Worm (Caenorhabditis elegans): ENCODE results near the gene pll-1.

The pll-1 gene

DNA sequence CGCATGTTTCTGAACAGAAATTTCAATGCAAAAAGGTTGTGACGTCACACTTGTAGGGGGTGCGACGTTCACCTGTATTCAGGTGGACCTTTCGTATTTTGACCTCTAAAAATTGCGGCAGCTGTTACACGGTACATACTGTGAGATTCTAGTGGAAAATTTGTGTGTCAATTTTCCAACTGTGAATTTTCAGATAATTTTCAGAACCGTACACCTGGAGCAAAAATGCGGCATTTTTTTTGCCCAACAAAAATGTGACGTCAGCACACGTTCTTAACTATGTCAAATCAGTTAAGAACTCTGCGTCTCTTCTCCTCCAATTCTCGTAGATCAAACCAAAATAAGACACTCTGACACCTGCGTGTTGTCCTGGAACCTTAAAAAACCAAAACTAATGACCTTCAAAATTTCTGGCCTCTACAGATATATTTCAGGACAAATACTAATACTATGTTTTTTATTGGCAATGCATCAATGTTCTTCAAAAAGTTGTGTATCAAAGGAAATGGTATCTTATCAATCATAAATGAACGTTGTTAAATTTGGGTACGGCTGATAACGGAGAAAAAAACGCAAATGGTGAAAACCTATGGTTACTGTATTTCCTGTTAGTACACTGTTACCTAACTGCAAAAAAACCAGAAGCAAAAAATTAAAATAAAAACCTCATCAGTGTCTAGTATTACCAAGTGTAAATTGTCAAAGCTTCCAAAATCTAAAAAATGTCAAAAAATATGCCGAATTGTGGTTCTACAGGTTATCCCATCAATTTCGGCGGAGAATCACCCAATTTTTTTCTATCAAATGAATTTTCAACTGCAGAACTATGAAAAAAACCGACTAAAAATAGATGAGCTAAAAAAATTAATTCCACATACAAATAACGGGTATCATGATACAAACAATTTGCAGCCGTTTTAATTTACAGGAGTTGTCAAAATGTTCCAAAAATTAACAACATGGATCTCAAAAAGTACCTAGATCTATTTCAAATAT is 8.5 kb upstream of the pll-1 start:
- TF ChIP-seq him-1 (tag; optimal IDR thresholded peaks at IDR 0.05) (no peak), dao-5 (tag; optimal IDR thresholded peaks at IDR 0.05) (no peak), W03F9.2 (tag; optimal IDR thresholded peaks at IDR 0.05) (no peak)

- TF ChIP-seq him-1 (tag; optimal IDR thresholded peaks at IDR 0.05) (no peak), dao-5 (tag; optimal IDR thresholded peaks at IDR 0.05) (no peak), W03F9.2 (tag; optimal IDR thresholded peaks at IDR 0.05) (no peak)
Measured at ce11 chrIII:358106-358505, 7.6 kb upstream of the pll-1 start.

DNA sequence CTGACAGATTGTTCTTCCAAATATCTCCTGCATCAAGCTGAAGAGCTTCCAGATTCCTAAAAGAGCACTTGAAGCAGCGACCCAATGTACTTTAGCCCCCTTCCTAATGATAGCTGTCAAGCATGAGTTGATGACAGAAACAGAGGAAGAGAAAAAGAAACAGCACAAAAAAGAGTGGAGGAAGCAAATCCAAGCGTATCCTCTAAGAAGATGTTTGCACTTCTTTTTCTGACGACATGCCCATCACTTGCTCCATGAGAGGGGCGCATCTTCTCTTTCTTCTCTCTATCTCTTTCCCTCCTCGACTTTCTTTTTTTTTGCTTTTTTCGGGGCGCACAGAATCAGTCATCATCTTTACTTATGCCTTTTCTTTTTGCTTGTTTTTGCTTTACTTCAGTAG is 5.4 kb upstream of the pll-1 start:
- TF ChIP-seq W03F9.2 (tag; optimal IDR thresholded peaks at IDR 0.05) (no peak), him-1 (tag; optimal IDR thresholded peaks at IDR 0.05) (peak; percentile 6)

DNA sequence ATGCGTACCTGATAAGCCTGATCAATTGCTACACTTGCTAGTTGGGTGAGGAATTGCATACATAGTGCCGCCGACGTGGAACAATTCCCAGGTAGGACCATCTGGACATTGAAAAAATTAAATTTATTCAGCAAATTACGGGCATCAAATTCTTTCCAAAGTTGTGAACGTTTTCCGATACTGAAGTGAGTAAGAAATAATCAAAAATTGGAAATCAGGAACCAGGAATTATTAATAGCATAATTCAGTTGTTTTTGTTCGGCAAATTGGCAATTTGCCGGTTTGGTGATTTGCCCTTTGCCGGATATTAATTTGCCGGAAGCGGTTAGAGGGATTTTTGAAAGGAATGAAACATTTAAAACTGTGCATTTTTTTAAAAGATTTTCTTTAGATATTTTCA is 15.4 kb downstream of the pll-1 start, which contains the start of gene gsto-3:
Gene gsto-3, minus strand, starts transcription at position 101 of the 400 bp plus-strand sequence.
- no peak for TF ChIP-seq W03F9.2 (tag; optimal IDR thresholded peaks at IDR 0.05)
- no peak for TF ChIP-seq dao-5 (tag; optimal IDR thresholded peaks at IDR 0.05)
- TF ChIP-seq him-1 (tag; optimal IDR thresholded peaks at IDR 0.05): no peak

DNA sequence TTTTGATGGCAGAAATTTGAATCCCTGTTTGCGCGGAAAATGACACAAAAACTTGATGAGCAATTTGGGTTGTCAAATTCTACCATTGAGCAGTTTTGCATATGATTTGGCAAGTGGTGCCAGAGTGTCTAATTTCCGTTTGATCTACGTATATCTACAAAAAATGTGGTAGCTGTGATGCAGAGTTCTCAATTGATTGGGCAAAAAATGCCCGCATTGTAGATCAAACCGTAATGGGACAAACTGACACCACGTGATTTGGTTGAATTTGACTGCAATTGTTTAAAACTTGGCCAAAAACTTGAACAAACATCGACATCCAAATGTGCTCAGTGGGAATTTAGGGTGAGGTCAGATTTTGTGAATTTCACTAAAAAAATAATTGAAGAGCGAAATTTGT is 16.7 kb downstream of the pll-1 start, which contains the start of gene K10F12.7:
Gene K10F12.7, minus strand, starts transcription at position 101 of the 400 bp plus-strand sequence.
- TF ChIP-seq W03F9.2 (tag; optimal IDR thresholded peaks at IDR 0.05) (no peak), him-1 (tag; optimal IDR thresholded peaks at IDR 0.05) (no peak), dao-5 (tag; optimal IDR thresholded peaks at IDR 0.05) (no peak)

DNA sequence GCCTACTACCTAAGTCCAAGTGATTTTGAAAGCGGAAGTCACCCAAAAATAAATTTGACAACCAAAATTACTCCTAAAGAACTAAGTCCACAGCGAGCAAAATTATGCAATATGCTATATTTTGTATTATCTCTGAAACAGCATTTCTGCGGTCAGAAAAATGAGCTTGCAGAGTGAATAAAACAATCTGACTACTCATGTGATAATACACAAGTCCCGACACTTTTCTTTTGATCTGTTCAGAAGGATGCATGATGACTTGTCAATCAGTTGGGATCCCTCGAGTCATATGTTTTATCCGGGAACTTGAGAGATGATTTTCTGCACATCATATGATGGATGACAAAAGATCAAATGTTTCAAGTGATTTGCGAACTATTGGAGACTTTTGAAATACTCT is 19.3 kb downstream of the pll-1 start:
- no peak for TF ChIP-seq dao-5 (tag; optimal IDR thresholded peaks at IDR 0.05)
- no peak for TF ChIP-seq W03F9.2 (tag; optimal IDR thresholded peaks at IDR 0.05)
- TF ChIP-seq him-1 (tag; optimal IDR thresholded peaks at IDR 0.05): no peak

- TF ChIP-seq W03F9.2 (tag; optimal IDR thresholded peaks at IDR 0.05) (no peak), him-1 (tag; optimal IDR thresholded peaks at IDR 0.05) (no peak)
Measured at ce11 chrIII:400898-401297, 35.1 kb downstream of the pll-1 start.

- no peak for TF ChIP-seq him-1 (tag; optimal IDR thresholded peaks at IDR 0.05)
- TF ChIP-seq W03F9.2 (tag; optimal IDR thresholded peaks at IDR 0.05): no peak
- TF ChIP-seq dao-5 (tag; optimal IDR thresholded peaks at IDR 0.05): no peak
Measured at ce11 chrIII:402168-402813, 36.5 kb downstream of the pll-1 start, which contains the start of the genes Y55B1BL.1 and Y55B1BL.2. Gene Y55B1BL.1, plus strand, starts transcription at chrIII:402384. Gene Y55B1BL.2, plus strand, starts transcription at chrIII:402763.

ce11 chrIII:418649-419048 is 52.9 kb downstream of the pll-1 start, which contains the start of gene stim-1:
Gene stim-1, minus strand, starts transcription at chrIII:418749.
- TF ChIP-seq him-1 (tag; optimal IDR thresholded peaks at IDR 0.05) (no peak), W03F9.2 (tag; optimal IDR thresholded peaks at IDR 0.05) (no peak), dao-5 (tag; optimal IDR thresholded peaks at IDR 0.05) (no peak)

DNA sequence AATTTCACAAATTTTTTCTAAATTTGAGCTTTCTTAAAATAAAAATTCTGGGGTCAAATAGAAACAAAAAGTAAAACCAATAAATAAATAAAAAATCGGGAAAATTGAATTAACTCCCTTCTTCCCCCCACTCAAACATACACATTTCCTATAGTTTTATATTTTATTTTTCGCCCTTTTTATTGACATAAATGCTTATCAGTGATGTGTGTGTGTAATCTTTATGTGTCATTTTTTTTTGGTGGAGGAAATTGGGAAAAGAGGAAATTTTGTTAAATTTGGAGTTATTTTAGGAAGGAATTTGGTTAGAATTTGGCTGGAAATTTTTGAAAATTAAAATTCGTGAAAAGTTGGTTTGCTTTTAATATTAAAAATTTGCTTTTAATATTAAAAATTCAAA is 56.8 kb downstream of the pll-1 start:
- no peak for TF ChIP-seq dao-5 (tag; optimal IDR thresholded peaks at IDR 0.05)
- no peak for TF ChIP-seq W03F9.2 (tag; optimal IDR thresholded peaks at IDR 0.05)
- TF ChIP-seq him-1 (tag; optimal IDR thresholded peaks at IDR 0.05): no peak

DNA sequence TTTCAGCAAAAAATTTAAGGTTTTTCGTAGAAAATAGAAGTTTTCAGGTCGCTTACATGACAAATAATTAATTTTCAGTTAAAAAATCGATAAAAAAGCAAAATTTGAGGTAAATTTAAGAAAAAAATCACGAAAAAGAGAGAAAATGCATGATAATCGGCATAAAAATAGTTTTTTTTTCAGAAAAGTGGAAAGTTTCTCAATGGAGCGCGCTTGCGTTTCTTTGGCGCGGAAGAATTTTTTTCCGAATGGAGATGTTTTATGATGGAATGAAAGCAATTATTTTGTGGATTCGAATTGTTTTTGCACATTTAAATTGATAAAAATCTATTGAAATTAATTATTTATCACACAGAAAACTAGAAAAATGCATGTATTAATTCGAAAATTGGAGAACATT is 58.1 kb downstream of the pll-1 start:
- no peak for TF ChIP-seq him-1 (tag; optimal IDR thresholded peaks at IDR 0.05)
- TF ChIP-seq dao-5 (tag; optimal IDR thresholded peaks at IDR 0.05): no peak
- no peak for TF ChIP-seq W03F9.2 (tag; optimal IDR thresholded peaks at IDR 0.05)

All from whole organism, L4/young adult.